Worm (Caenorhabditis elegans): Measurements from ENCODE around the gene T16G1.6.

- no peak for TF ChIP-seq R02D3.7 (tag; optimal IDR thresholded peaks at IDR 0.05)
- TF ChIP-seq dpl-1 (GFP tag; optimal IDR thresholded peaks at IDR 0.05): no peak
- TF ChIP-seq nhr-42 (GFP tag; IDR thresholded peaks at IDR 0.05): no peak
- TF ChIP-seq ztf-11 (tag; optimal IDR thresholded peaks at IDR 0.05): no peak
- TF ChIP-seq lin-13 (GFP tag; optimal IDR thresholded peaks at IDR 0.05): no peak
- TF ChIP-seq lin-39 (tag; optimal IDR thresholded peaks at IDR 0.05): no peak
- no peak for TF ChIP-seq sdz-12 (GFP tag; optimal IDR thresholded peaks at IDR 0.05)
- no peak for TF ChIP-seq pqm-1 (tag; optimal IDR thresholded peaks at IDR 0.05)
- TF ChIP-seq pha-4 (GFP tag; IDR thresholded peaks at IDR 0.05): no peak
- no peak for TF ChIP-seq pha-4 (tag; optimal IDR thresholded peaks at IDR 0.05)
- TF ChIP-seq ZK337.2 (GFP tag; IDR thresholded peaks at IDR 0.05): no peak
Observed at ce11 chrV:12901301-12901700, 35.7 kb downstream of the T16G1.6 start.

Measured in whole organism, L4 larva.